Fruit fly (Drosophila melanogaster): ENCODE results near the gene CG3106.

DNA sequence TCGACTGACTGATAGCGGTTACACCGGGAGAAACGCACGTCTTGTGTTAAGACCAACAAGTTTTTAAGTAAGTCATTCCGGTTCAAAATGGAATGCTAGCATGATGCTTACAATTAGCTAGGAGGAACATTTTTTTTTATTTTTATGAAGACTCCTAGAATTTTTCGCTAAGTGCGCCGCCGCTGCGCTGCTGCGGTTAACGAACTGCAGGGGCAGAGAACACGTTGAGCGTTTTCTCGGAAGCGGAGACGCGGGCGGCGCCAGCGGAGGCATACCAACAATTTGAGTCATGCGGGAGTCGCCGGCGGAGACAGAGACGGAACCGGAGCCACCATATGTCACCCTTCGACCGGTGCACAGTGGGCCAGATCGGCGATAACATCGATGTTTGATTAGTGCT, 16.7 kb downstream of the CG3106 start:
- TF ChIP-seq CG10348 (GFP tag; IDR thresholded peaks at IDR 0.05) (peak; percentile 90), CG8301 (tag; optimal IDR thresholded peaks at IDR 0.05) (peak; percentile 94), fd96Ca (GFP tag; IDR thresholded peaks at IDR 0.05) (peak; percentile 99), Pif1B (GFP tag; optimal IDR thresholded peaks at IDR 0.05) (peak; percentile 98), CG4496 (GFP tag; IDR thresholded peaks at IDR 0.05) (peak; percentile 99), Snoo (tag; optimal IDR thresholded peaks at IDR 0.05) (peak; percentile 99), CG8159 (tag; optimal IDR thresholded peaks at IDR 0.05) (peak; percentile 95), CG32121 (GFP tag; IDR thresholded peaks at IDR 0.05) (peak; percentile 98), Ets98B (GFP tag; IDR thresholded peaks at IDR 0.05) (peak; percentile 98)

All from whole organism, pupa.